Fruit fly (Drosophila melanogaster): ENCODE data around the gene CG42237.

DNA sequence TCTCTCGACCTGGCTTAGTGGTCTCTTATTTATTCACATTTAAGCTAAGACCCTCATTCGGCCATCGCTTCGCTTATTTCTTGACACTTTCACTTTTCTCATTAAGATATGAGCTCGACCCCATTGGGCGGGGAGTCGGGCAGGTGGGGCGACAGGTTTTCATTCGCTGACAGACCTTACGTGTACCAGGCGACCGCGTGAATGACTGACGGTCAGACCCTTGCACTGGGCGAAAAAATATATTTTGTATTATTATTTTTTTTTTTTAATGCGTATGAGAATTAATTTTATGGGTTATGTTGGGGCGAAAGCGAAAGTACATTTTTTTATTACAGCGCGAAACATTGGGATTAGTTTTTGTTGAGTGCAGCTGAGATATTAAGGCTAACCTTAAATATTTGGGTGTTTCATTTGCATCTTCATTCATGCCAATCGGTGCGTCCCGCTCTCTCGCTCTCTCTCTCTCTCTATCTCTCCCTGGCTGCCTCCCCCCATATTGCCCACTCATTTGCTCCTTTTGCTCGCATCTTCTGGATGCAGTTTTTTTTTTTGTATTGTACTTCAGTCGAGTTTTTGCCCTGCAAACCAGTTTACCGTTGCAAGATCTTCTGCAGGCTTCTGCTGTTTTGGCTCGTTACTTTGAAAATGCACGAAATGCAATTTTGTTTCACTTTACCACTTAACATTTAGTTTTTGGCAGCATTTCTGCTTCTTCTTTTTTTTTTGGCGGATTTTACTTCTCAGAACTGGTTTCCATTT lies 22.2 kb downstream of the CG42237 start:
- TF ChIP-seq Mio (GFP tag; optimal IDR thresholded peaks at IDR 0.05): no peak
- peak; percentile 60 for TF ChIP-seq OdsH (GFP tag; optimal IDR thresholded peaks at IDR 0.05)
- no peak for TF ChIP-seq N (GFP tag; optimal IDR thresholded peaks at IDR 0.05)
- TF ChIP-seq dsf (GFP tag; optimal IDR thresholded peaks at IDR 0.05; ENCODE audit: borderline replicate concordance): no peak
- peak in 1 of 2 experiments; percentile 8 for TF ChIP-seq dl (GFP tag; optimal IDR thresholded peaks at IDR 0.05; ENCODE audit: insufficient read depth in 1 of 2, partially characterized antibody in 2 of 2)
- no peak for TF ChIP-seq Dfd (GFP tag; optimal IDR thresholded peaks at IDR 0.05)
- peak; percentile 61 for TF ChIP-seq HLH106 (tag; optimal IDR thresholded peaks at IDR 0.05)

Measured in whole organism, wandering third instar larva.